Worm (Caenorhabditis elegans): ENCODE results near the gene arrd-5.

ce11 chrII:9871061-9871460 lies 36.0 kb downstream of the arrd-5 start, which contains the start of gene chil-7:
- TF ChIP-seq ceh-40 (GFP tag; IDR thresholded peaks at IDR 0.05) (no peak), lin-26 (GFP tag; IDR thresholded peaks at IDR 0.05) (no peak), Y79H2A.3 (GFP tag; conservative IDR thresholded peaks at IDR 0.05) (no peak), snpc-4 (GFP tag; optimal IDR thresholded peaks at IDR 0.05) (no peak), snpc-4 (tag; optimal IDR thresholded peaks at IDR 0.05) (no peak), ceh-100 (GFP tag; IDR thresholded peaks at IDR 0.05) (no peak), egl-44 (GFP tag; IDR thresholded peaks at IDR 0.05) (no peak), F23B12.7 (tag; optimal IDR thresholded peaks at IDR 0.05; ENCODE audit: insufficient read depth) (no peak), ama-1 (optimal IDR thresholded peaks at IDR 0.05) (no peak), ama-1 (GFP tag; optimal IDR thresholded peaks at IDR 0.05) (no peak), lsy-27 (tag; optimal IDR thresholded peaks at IDR 0.05; ENCODE audit: borderline replicate concordance, insufficient read depth) (no peak), nhr-80 (tag; optimal IDR thresholded peaks at IDR 0.05) (no peak)
